Fruit fly (Drosophila melanogaster) whole organism, prepupa: ENCODE data around the gene Ccz1.

ENCODE experiments used
- Blimp-1 ChIP-seq: fragments of 200-800 bp; sonication (Bioruptor generic); optimal IDR thresholded peaks from 3 replicates; lab custom pipeline; 2017; ENCODE audit warnings: missing biosample characterization, missing genetic modification characterization, mild to moderate bottlenecking, moderate library complexity, missing genetic modification reagents
- CG10631 ChIP-seq: fragments of 200-800 bp; sonication (Bioruptor generic); optimal IDR thresholded peaks from 2 replicates; lab custom pipeline; 2016; ENCODE audit warnings: missing biosample characterization, missing genetic modification characterization
- CG10669 ChIP-seq: fragments of 200-800 bp; sonication (Bioruptor generic); optimal IDR thresholded peaks from 3 replicates; lab custom pipeline; 2018; ENCODE audit warnings: missing biosample characterization, mild to moderate bottlenecking, missing genetic modification characterization, moderate library complexity
- CG11294 ChIP-seq: fragments of 200-800 bp; sonication (Bioruptor generic); IDR thresholded peaks from 2 replicates; pipeline ENCODE4 v1.3.6; 2022; ENCODE audit warnings: missing biosample characterization, missing genetic modification characterization
- CG11762 ChIP-seq: fragments of 200-800 bp; sonication (Bioruptor generic); optimal IDR thresholded peaks from 3 replicates; lab custom pipeline; 2016; ENCODE audit warnings: missing biosample characterization, missing genetic modification characterization; ENCODE audit not compliant: insufficient read depth
- CG11902 ChIP-seq: fragments of 200-800 bp; sonication (Bioruptor generic); optimal IDR thresholded peaks from 3 replicates; lab custom pipeline; 2016; ENCODE audit warnings: missing biosample characterization, missing genetic modification characterization
- CG15336 ChIP-seq: fragments of 200-800 bp; sonication (Bioruptor generic); IDR thresholded peaks from 2 replicates; pipeline ENCODE4 v1.3.6; 2022; ENCODE audit warnings: missing biosample characterization, missing genetic modification characterization
- CG1621 ChIP-seq: fragments of 200-800 bp; sonication (Bioruptor generic); optimal IDR thresholded peaks from 3 replicates; lab custom pipeline; 2018; ENCODE audit warnings: missing biosample characterization, mild to moderate bottlenecking, missing genetic modification characterization
- CG16779 ChIP-seq: fragments of 200-800 bp; sonication (Bioruptor generic); optimal IDR thresholded peaks from 3 replicates; lab custom pipeline; 2017; ENCODE audit warnings: missing biosample characterization, mild to moderate bottlenecking, missing genetic modification characterization
- CG31627 ChIP-seq: fragments of 200-800 bp; sonication (Bioruptor generic); optimal IDR thresholded peaks from 3 replicates; lab custom pipeline; 2016; ENCODE audit warnings: missing biosample characterization, missing genetic modification characterization
- CG32006 ChIP-seq: fragments of 200-800 bp; sonication (Bioruptor generic); optimal IDR thresholded peaks from 3 replicates; lab custom pipeline; 2017; ENCODE audit warnings: missing biosample characterization, mild to moderate bottlenecking, missing genetic modification characterization
- CG34406 ChIP-seq: fragments of 200-800 bp; sonication (Bioruptor generic); optimal IDR thresholded peaks from 3 replicates; lab custom pipeline; 2016; ENCODE audit warnings: missing biosample characterization, missing genetic modification characterization
- CG3919 ChIP-seq: fragments of 200-800 bp; sonication (Bioruptor generic); optimal IDR thresholded peaks from 3 replicates; lab custom pipeline; 2016; ENCODE audit warnings: missing biosample characterization, missing genetic modification characterization
- CG4318 ChIP-seq: fragments of 200-800 bp; sonication (Bioruptor generic); optimal IDR thresholded peaks from 3 replicates; lab custom pipeline; 2017; ENCODE audit warnings: missing biosample characterization, mild to moderate bottlenecking, missing genetic modification characterization
- CG6163 ChIP-seq: fragments of 200-800 bp; sonication (Bioruptor generic); IDR thresholded peaks from 3 replicates; pipeline ENCODE4 v1.3.6; 2022; ENCODE audit warnings: missing biosample characterization, missing genetic modification characterization
- CG6276 ChIP-seq: fragments of 200-800 bp; sonication (Bioruptor generic); optimal IDR thresholded peaks from 2 replicates; lab custom pipeline; 2017; ENCODE audit warnings: missing biosample characterization, mild to moderate bottlenecking, missing genetic modification characterization
- CG6808 ChIP-seq: fragments of 200-800 bp; sonication (Bioruptor generic); optimal IDR thresholded peaks from 3 replicates; lab custom pipeline; 2017; ENCODE audit warnings: missing biosample characterization, missing genetic modification characterization, mild to moderate bottlenecking, moderate library complexity, missing genetic modification reagents
- CG6854 ChIP-seq: fragments of 200-800 bp; sonication (Bioruptor generic); optimal IDR thresholded peaks from 2 replicates; lab custom pipeline; 2017; ENCODE audit warnings: missing biosample characterization, mild to moderate bottlenecking, missing genetic modification characterization
- CG7368 ChIP-seq: fragments of 200-800 bp; sonication (Bioruptor generic); optimal IDR thresholded peaks from 3 replicates; lab custom pipeline; 2016; ENCODE audit warnings: missing biosample characterization, missing genetic modification characterization
- CG8119 ChIP-seq: fragments of 200-800 bp; sonication (Bioruptor generic); IDR thresholded peaks from 3 replicates; pipeline ENCODE4 v1.3.6; 2022; ENCODE audit warnings: missing biosample characterization, missing genetic modification characterization
- CG8319 ChIP-seq: fragments of 200-800 bp; sonication (Bioruptor generic); optimal IDR thresholded peaks from 3 replicates; lab custom pipeline; 2016; ENCODE audit warnings: missing biosample characterization, missing genetic modification characterization
- CG8632 ChIP-seq: fragments of 200-800 bp; sonication (Bioruptor generic); optimal IDR thresholded peaks from 3 replicates; lab custom pipeline; 2016; ENCODE audit warnings: missing biosample characterization, missing genetic modification characterization
- CG9139 ChIP-seq: fragments of 200-800 bp; sonication (Bioruptor generic); optimal IDR thresholded peaks from 3 replicates; lab custom pipeline; 2017; ENCODE audit warnings: missing biosample characterization, mild to moderate bottlenecking, missing genetic modification characterization
- Eip93F ChIP-seq: fragments of 200-800 bp; sonication (Bioruptor generic); optimal IDR thresholded peaks from 2 replicates; lab custom pipeline; 2016; ENCODE audit warnings: missing biosample characterization, mild to moderate bottlenecking, missing genetic modification characterization
- Ets21C ChIP-seq: fragments of 200-800 bp; sonication (Bioruptor generic); optimal IDR thresholded peaks from 3 replicates; lab custom pipeline; 2016; ENCODE audit warnings: missing biosample characterization, missing genetic modification characterization
- Gug ChIP-seq: fragments of 200-800 bp; sonication (Bioruptor generic); IDR thresholded peaks from 2 replicates; pipeline ENCODE4 v1.3.6; 2022; ENCODE audit warnings: missing biosample characterization, missing genetic modification characterization
- Hr38 ChIP-seq: sonication (Bioruptor generic); optimal IDR thresholded peaks from 2 replicates; lab custom pipeline; 2016; ENCODE audit warnings: missing biosample characterization, missing genetic modification characterization
- Hr39 ChIP-seq: fragments of 200-800 bp; sonication (Bioruptor generic); optimal IDR thresholded peaks from 2 replicates; lab custom pipeline; 2016; ENCODE audit warnings: missing biosample characterization, missing genetic modification characterization
- Met ChIP-seq: fragments of 200-800 bp; sonication (Bioruptor generic); optimal IDR thresholded peaks from 3 replicates; lab custom pipeline; 2016; ENCODE audit warnings: missing biosample characterization, missing genetic modification characterization
- OdsH ChIP-seq: fragments of 200-800 bp; sonication (Bioruptor generic); optimal IDR thresholded peaks from 3 replicates; lab custom pipeline; 2016; ENCODE audit warnings: missing biosample characterization, missing genetic modification characterization
- Sox102F ChIP-seq: fragments of 200-800 bp; sonication (Bioruptor generic); optimal IDR thresholded peaks from 2 replicates; lab custom pipeline; 2016; ENCODE audit warnings: missing biosample characterization, mild to moderate bottlenecking, missing genetic modification characterization
- Sox14 ChIP-seq: fragments of 200-800 bp; sonication (Bioruptor generic); optimal IDR thresholded peaks from 3 replicates; lab custom pipeline; 2016; ENCODE audit warnings: missing biosample characterization, missing genetic modification characterization
- Sox15 ChIP-seq: fragments of 200-800 bp; sonication (Bioruptor generic); optimal IDR thresholded peaks from 3 replicates; lab custom pipeline; 2016; ENCODE audit warnings: missing biosample characterization, missing genetic modification characterization
- achi ChIP-seq: fragments of 200-800 bp; sonication (Bioruptor generic); optimal IDR thresholded peaks from 3 replicates; lab custom pipeline; 2016; ENCODE audit warnings: missing biosample characterization, missing genetic modification characterization
- acj6 ChIP-seq: fragments of 200-800 bp; sonication (Bioruptor generic); optimal IDR thresholded peaks from 3 replicates; lab custom pipeline; 2016; ENCODE audit warnings: missing biosample characterization, missing genetic modification characterization
- cyc ChIP-seq: fragments of 200-800 bp; sonication (Bioruptor generic); optimal IDR thresholded peaks from 3 replicates; lab custom pipeline; 2016; ENCODE audit warnings: missing biosample characterization, missing genetic modification characterization
- dac ChIP-seq: fragments of 200-800 bp; sonication (Bioruptor generic); optimal IDR thresholded peaks from 2 replicates; lab custom pipeline; 2017; ENCODE audit warnings: missing biosample characterization, mild to moderate bottlenecking, missing genetic modification characterization
- fd59A ChIP-seq: fragments of 200-800 bp; sonication (Bioruptor generic); optimal IDR thresholded peaks from 2 replicates; lab custom pipeline; 2017; ENCODE audit warnings: missing biosample characterization, mild to moderate bottlenecking, missing genetic modification characterization, missing genetic modification reagents
- fd85E ChIP-seq: fragments of 200-800 bp; sonication (Bioruptor generic); optimal IDR thresholded peaks from 3 replicates; lab custom pipeline; 2016; ENCODE audit warnings: missing biosample characterization, missing genetic modification characterization
- fkh ChIP-seq: fragments of 200-800 bp; sonication (Bioruptor generic); optimal IDR thresholded peaks from 3 replicates; lab custom pipeline; 2017; ENCODE audit warnings: missing biosample characterization, mild to moderate bottlenecking, missing genetic modification characterization, moderate library complexity
- lz ChIP-seq: fragments of 200-800 bp; sonication (Bioruptor generic); optimal IDR thresholded peaks from 3 replicates; lab custom pipeline; 2016; ENCODE audit warnings: missing biosample characterization, missing genetic modification characterization
- net ChIP-seq: fragments of 200-800 bp; sonication (Bioruptor generic); optimal IDR thresholded peaks from 3 replicates; lab custom pipeline; 2016; ENCODE audit warnings: missing biosample characterization, missing genetic modification characterization
- pdm3 ChIP-seq: fragments of 200-800 bp; sonication (Bioruptor generic); optimal IDR thresholded peaks from 3 replicates; lab custom pipeline; 2016; ENCODE audit warnings: missing biosample characterization, missing genetic modification characterization
- salr ChIP-seq, 2 experiments: fragments of 200-800 bp; sonication (Bioruptor generic); optimal IDR thresholded peaks; 3 replicates each; lab custom pipeline; 2016 to 2018; ENCODE audit warnings: missing biosample characterization in 2 of 2, missing genetic modification characterization in 2 of 2, mild to moderate bottlenecking in 1 of 2
- spab ChIP-seq: fragments of 200-800 bp; sonication (Bioruptor generic); optimal IDR thresholded peaks from 2 replicates; lab custom pipeline; 2017; ENCODE audit warnings: missing biosample characterization, mild to moderate bottlenecking, missing genetic modification characterization, missing genetic modification reagents
- ss ChIP-seq, 2 experiments: fragments of 200-800 bp; sonication (Bioruptor generic); optimal IDR thresholded peaks; 2 replicates in 1 of 2; 3 replicates in 1 of 2; lab custom pipeline; 2017 to 2018; ENCODE audit warnings: mild to moderate bottlenecking in 2 of 2, missing biosample characterization in 2 of 2, missing genetic modification characterization in 2 of 2, moderate library complexity in 1 of 2
- topi ChIP-seq: fragments of 200-800 bp; sonication (Bioruptor generic); optimal IDR thresholded peaks from 3 replicates; lab custom pipeline; 2016; ENCODE audit warnings: missing biosample characterization, missing genetic modification characterization
- vri ChIP-seq: fragments of 200-800 bp; sonication (Bioruptor generic); optimal IDR thresholded peaks from 3 replicates; lab custom pipeline; 2016; ENCODE audit warnings: missing biosample characterization, mild to moderate bottlenecking, missing genetic modification characterization

Ccz1 gene

dm6 chr3L:3894413-3894812, 4.5 kb downstream of the Ccz1 start:
- TF ChIP-seq CG1621 (tag; lab: Kevin White, UChicago) (no peak), fkh (GFP tag; lab: Kevin White, UChicago) (no peak), pdm3 (GFP tag; lab: Kevin White, UChicago) (no peak), CG6854 (no peak), Hr39 (GFP tag; lab: Kevin White, UChicago) (no peak), OdsH (no peak), Eip93F (GFP tag; lab: Kevin White, UChicago) (no peak), Blimp-1 (GFP tag; lab: Kevin White, UChicago) (no peak), ss (GFP tag; optimal IDR thresholded peaks at IDR 0.05; lab: Kevin White, UChicago) (no peak), CG31627 (GFP tag; lab: Kevin White, UChicago) (no peak), CG11762 (GFP tag; lab: Kevin White, UChicago) (no peak), CG9139 (GFP tag; lab: Kevin White, UChicago) (no peak), Sox15 (GFP tag; lab: Kevin White, UChicago) (no peak), net (GFP tag; lab: Kevin White, UChicago) (no peak), spab (GFP tag; lab: Kevin White, UChicago) (no peak)

- TF ChIP-seq spab (GFP tag; lab: Kevin White, UChicago) = peak; percentile 27
- no peak for TF ChIP-seq dac (GFP tag; lab: Kevin White, UChicago)
- peak; percentile 25 for TF ChIP-seq Ets21C
- peak; percentile 37 for TF ChIP-seq vri (GFP tag; lab: Kevin White, UChicago)
- TF ChIP-seq CG11762 (GFP tag; lab: Kevin White, UChicago) = no peak
- no peak for TF ChIP-seq CG11902 (GFP tag; lab: Kevin White, UChicago)
- no peak for TF ChIP-seq Hr38 (GFP tag; lab: Kevin White, UChicago)
- TF ChIP-seq Sox14 (GFP tag; lab: Kevin White, UChicago) = peak; percentile 46
- TF ChIP-seq CG11294 (GFP tag; lab: Robert Waterston, UW) = no peak
- peak; percentile 63 for TF ChIP-seq achi (GFP tag; lab: Kevin White, UChicago)
- peak; percentile 44 for TF ChIP-seq CG31627 (GFP tag; lab: Kevin White, UChicago)
- TF ChIP-seq Gug (GFP tag; lab: Robert Waterston, UW) = no peak
- TF ChIP-seq CG3919 = peak; percentile 48
- peak; percentile 29 for TF ChIP-seq CG10631
- no peak for TF ChIP-seq fkh (GFP tag; lab: Kevin White, UChicago)
- TF ChIP-seq CG1621 (tag; lab: Kevin White, UChicago) = no peak
- no peak for TF ChIP-seq CG8319 (GFP tag; lab: Kevin White, UChicago)
- TF ChIP-seq fd85E (GFP tag; lab: Kevin White, UChicago) = no peak
- TF ChIP-seq CG16779 (tag; lab: Kevin White, UChicago) = no peak
- no peak for TF ChIP-seq CG6854
- peak; percentile 28 for TF ChIP-seq topi (GFP tag; lab: Kevin White, UChicago)
- TF ChIP-seq CG6163 (GFP tag; lab: Robert Waterston, UW) = no peak
- TF ChIP-seq CG7368 (GFP tag; lab: Kevin White, UChicago) = no peak
- TF ChIP-seq cyc (GFP tag; lab: Kevin White, UChicago) = peak; percentile 15
- TF ChIP-seq salr (GFP tag; optimal IDR thresholded peaks at IDR 0.05; lab: Kevin White, UChicago) = peak in 1 of 2 experiments; percentile 26
- peak; percentile 64 for TF ChIP-seq pdm3 (GFP tag; lab: Kevin White, UChicago)
- TF ChIP-seq OdsH = peak; percentile 52
- peak; percentile 49 for TF ChIP-seq net (GFP tag; lab: Kevin White, UChicago)
- peak; percentile 63 for TF ChIP-seq Met (GFP tag; lab: Kevin White, UChicago)
- peak; percentile 61 for TF ChIP-seq Sox102F (GFP tag; lab: Kevin White, UChicago)
- TF ChIP-seq CG32006 = peak; percentile 64
- TF ChIP-seq acj6 (GFP tag; lab: Kevin White, UChicago) = peak; percentile 45
- TF ChIP-seq CG8119 = peak; percentile 62
- TF ChIP-seq lz (GFP tag; lab: Kevin White, UChicago) = peak; percentile 30
- peak; percentile 28 for TF ChIP-seq CG8632
- TF ChIP-seq CG6276 (GFP tag; lab: Kevin White, UChicago) = no peak
- TF ChIP-seq CG6808 (GFP tag; lab: Kevin White, UChicago) = no peak
- peak; percentile 18 for TF ChIP-seq fd59A (GFP tag; lab: Kevin White, UChicago)
- peak; percentile 33 for TF ChIP-seq CG10669 (GFP tag; lab: Kevin White, UChicago)
- no peak for TF ChIP-seq CG4318
- TF ChIP-seq CG15336 (GFP tag; lab: Robert Waterston, UW) = no peak; the same call in none of the 2 replicates
- TF ChIP-seq CG34406 = peak; percentile 44
Observed at dm6 chr3L:3892154-3892624, 6.8 kb downstream of the Ccz1 start, which contains the start of gene Fie. Gene Fie (plus strand): TSS chr3L:3892574.
